Fruit fly (Drosophila melanogaster) whole organism, wandering third instar larva: ENCODE results near the gene CG11147.

Experiments
- Abd-B ChIP-seq: fragments of >200 bp; optimal IDR thresholded peaks from 2 replicates; lab custom pipeline; 2017; ENCODE audit warnings: missing biosample characterization, missing genetic modification characterization
- CG32264 ChIP-seq: fragments of 200-800 bp; sonication (Bioruptor generic); optimal IDR thresholded peaks from 2 replicates; lab custom pipeline; 2016; ENCODE audit warnings: missing biosample characterization, missing genetic modification characterization
- CG9705 ChIP-seq: fragments of 200-800 bp; sonication (Bioruptor generic); optimal IDR thresholded peaks from 2 replicates; lab custom pipeline; 2018; ENCODE audit warnings: missing biosample characterization, mild to moderate bottlenecking, missing genetic modification characterization
- CrebA ChIP-seq: fragments of 200-800 bp; sonication (Bioruptor generic); optimal IDR thresholded peaks from 2 replicates; lab custom pipeline; 2016; ENCODE audit warnings: missing biosample characterization, mild to moderate bottlenecking, missing genetic modification characterization, borderline replicate concordance
- Dfd ChIP-seq: fragments of >200 bp; optimal IDR thresholded peaks from 2 replicates; lab custom pipeline; 2017; ENCODE audit warnings: missing biosample characterization, missing genetic modification characterization
- Dif ChIP-seq: fragments of 200-275, 200-300 bp; sonication (Bioruptor generic); optimal IDR thresholded peaks from 2 replicates; lab custom pipeline; 2018; ENCODE audit warnings: missing biosample characterization, missing genetic modification characterization; ENCODE audit not compliant: partially characterized antibody
- GATAd ChIP-seq: sonication (Bioruptor generic); optimal IDR thresholded peaks from 2 replicates; lab custom pipeline; 2016; ENCODE audit warnings: missing biosample characterization, missing genetic modification characterization
- HLH106 ChIP-seq: fragments of 200-800 bp; optimal IDR thresholded peaks from 3 replicates; lab custom pipeline; 2019; ENCODE audit warnings: missing biosample characterization, mild to moderate bottlenecking, missing genetic modification characterization, moderate library complexity
- Hnf4 ChIP-seq: fragments of 200-800 bp; sonication (Bioruptor generic); optimal IDR thresholded peaks from 2 replicates; lab custom pipeline; 2016; ENCODE audit warnings: missing biosample characterization, mild to moderate bottlenecking, missing genetic modification characterization
- Hr78 ChIP-seq: fragments of >200 bp; optimal IDR thresholded peaks from 2 replicates; lab custom pipeline; 2017; ENCODE audit warnings: missing biosample characterization, missing genetic modification characterization
- Hr83 ChIP-seq: fragments of 200-300 bp; sonication (Bioruptor generic); optimal IDR thresholded peaks from 2 replicates; lab custom pipeline; 2016; ENCODE audit warnings: missing biosample characterization, mild to moderate bottlenecking, missing genetic modification characterization, moderate library complexity; ENCODE audit not compliant: poor library complexity, severe bottlenecking
- Jra ChIP-seq: sonication (Bioruptor generic); optimal IDR thresholded peaks from 2 replicates; lab custom pipeline; 2016; ENCODE audit warnings: missing biosample characterization, missing genetic modification characterization
- Mio ChIP-seq: sonication (Bioruptor generic); optimal IDR thresholded peaks from 2 replicates; lab custom pipeline; 2016; ENCODE audit warnings: missing biosample characterization, missing genetic modification characterization
- Myc ChIP-seq: fragments of >200 bp; optimal IDR thresholded peaks from 2 replicates; lab custom pipeline; 2017
- N ChIP-seq: fragments of >200 bp; optimal IDR thresholded peaks from 2 replicates; lab custom pipeline; 2018; ENCODE audit warnings: missing biosample characterization, missing external identifiers, missing genetic modification characterization
- OdsH ChIP-seq: fragments of 200-800 bp; sonication (Bioruptor generic); optimal IDR thresholded peaks from 2 replicates; lab custom pipeline; 2016; ENCODE audit warnings: missing biosample characterization, mild to moderate bottlenecking, missing genetic modification characterization
- Sp1 ChIP-seq: fragments of 200-800 bp; sonication (Bioruptor generic); optimal IDR thresholded peaks from 3 replicates; lab custom pipeline; 2019; ENCODE audit warnings: missing biosample characterization, mild to moderate bottlenecking, missing genetic modification characterization, moderate library complexity
- Vsx2 ChIP-seq: fragments of 200-300, 225-300 bp; sonication (Bioruptor generic); optimal IDR thresholded peaks from 2 replicates; lab custom pipeline; 2018; ENCODE audit warnings: missing biosample characterization, missing genetic modification characterization; ENCODE audit not compliant: partially characterized antibody
- br ChIP-seq: fragments of 200-800 bp; sonication (Bioruptor generic); optimal IDR thresholded peaks from 2 replicates; lab custom pipeline; 2016; ENCODE audit warnings: missing biosample characterization, missing genetic modification characterization
- brk ChIP-seq: fragments of 200-800 bp; sonication (Bioruptor generic); optimal IDR thresholded peaks from 2 replicates; lab custom pipeline; 2016; ENCODE audit warnings: missing biosample characterization, mild to moderate bottlenecking, missing genetic modification characterization
- dl ChIP-seq, 2 experiments: fragments of 175-275, 200-275 bp in 1 of 2; fragments of 200-275 bp in 1 of 2; sonication (Bioruptor generic); optimal IDR thresholded peaks; lab custom pipeline; 2018; ENCODE audit warnings: mild to moderate bottlenecking in 2 of 2, missing biosample characterization in 2 of 2, missing genetic modification characterization in 2 of 2, moderate library complexity in 2 of 2; ENCODE audit not compliant: partially characterized antibody in 2 of 2, insufficient read depth in 1 of 2
- ey ChIP-seq: fragments of 200-800 bp; sonication (Bioruptor generic); optimal IDR thresholded peaks from 2 replicates; lab custom pipeline; 2016; ENCODE audit warnings: missing biosample characterization, missing genetic modification characterization
- foxo ChIP-seq, 2 experiments: fragments of 200-800 bp; sonication (Bioruptor generic); optimal IDR thresholded peaks; 2 replicates in 1 of 2; 3 replicates in 1 of 2; lab custom pipeline; 2016 to 2017; ENCODE audit warnings: missing biosample characterization in 2 of 2, missing genetic modification characterization in 2 of 2
- fru ChIP-seq: fragments of 200-800 bp; sonication (Bioruptor generic); optimal IDR thresholded peaks from 3 replicates; lab custom pipeline; 2016; ENCODE audit warnings: missing biosample characterization, mild to moderate bottlenecking, missing genetic modification characterization
- h ChIP-seq: fragments of 200-800 bp; sonication (Bioruptor generic); optimal IDR thresholded peaks from 3 replicates; lab custom pipeline; 2016; ENCODE audit warnings: missing biosample characterization, mild to moderate bottlenecking, missing genetic modification characterization
- jim ChIP-seq: fragments of 175-275, 200-325 bp; sonication (Bioruptor generic); optimal IDR thresholded peaks from 2 replicates; lab custom pipeline; 2016; ENCODE audit warnings: missing biosample characterization, mild to moderate bottlenecking, missing genetic modification characterization
- lola ChIP-seq: fragments of >200 bp; optimal IDR thresholded peaks from 2 replicates; lab custom pipeline; 2017; ENCODE audit warnings: missing biosample characterization, missing genetic modification characterization
- pan ChIP-seq: fragments of >200 bp; optimal IDR thresholded peaks from 2 replicates; lab custom pipeline; 2017
- psq ChIP-seq: fragments of 200-800 bp; sonication (Bioruptor generic); optimal IDR thresholded peaks from 3 replicates; lab custom pipeline; 2017; ENCODE audit warnings: missing biosample characterization, mild to moderate bottlenecking, missing genetic modification characterization, moderate library complexity
- sage ChIP-seq: fragments of 200-800 bp; sonication (Bioruptor generic); optimal IDR thresholded peaks from 2 replicates; lab custom pipeline; 2016; ENCODE audit warnings: missing biosample characterization, mild to moderate bottlenecking, missing genetic modification characterization
- tai ChIP-seq: sonication (Bioruptor generic); optimal IDR thresholded peaks from 2 replicates; lab custom pipeline; 2016; ENCODE audit warnings: missing biosample characterization, missing genetic modification characterization
- usp ChIP-seq: fragments of >200 bp; optimal IDR thresholded peaks from 2 replicates; lab custom pipeline; 2017; ENCODE audit warnings: missing biosample characterization, missing genetic modification characterization
- woc ChIP-seq: sonication (Bioruptor generic); optimal IDR thresholded peaks from 2 replicates; lab custom pipeline; 2016; ENCODE audit warnings: missing biosample characterization, mild to moderate bottlenecking, missing genetic modification characterization

CG11147 gene

DNA sequence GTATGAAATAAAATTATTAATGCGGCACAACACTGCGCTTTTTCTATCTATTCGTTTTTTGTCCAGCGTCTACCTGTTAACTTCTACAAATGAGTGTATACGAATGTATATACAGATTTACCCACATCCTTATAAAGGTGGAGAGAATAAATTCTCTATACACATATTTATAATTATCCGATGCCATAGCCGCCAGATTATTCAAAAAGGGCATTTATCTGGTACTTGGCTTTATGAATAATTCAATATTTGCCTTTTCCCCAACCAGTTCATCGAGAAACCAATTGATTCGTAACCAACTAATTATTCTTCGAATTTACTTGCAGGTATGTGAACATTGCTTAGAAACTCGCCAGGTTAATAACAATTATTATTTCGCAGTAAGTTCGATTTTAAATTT is at the start of gene CG11147:
CG11147 (minus strand) TSS at position 101 of the 400 bp plus-strand sequence.
- TF ChIP-seq Abd-B (GFP tag; lab: Kevin White, UChicago) (no peak), ey (GFP tag; lab: Kevin White, UChicago) (no peak), Dif (GFP tag; lab: Kevin White, UChicago) (no peak), N (GFP tag; lab: Kevin White, UChicago) (no peak), Hr78 (GFP tag; lab: Kevin White, UChicago) (no peak), usp (GFP tag; lab: Kevin White, UChicago) (no peak), Myc (no peak), psq (no peak), brk (GFP tag; lab: Kevin White, UChicago) (no peak), Hnf4 (GFP tag; lab: Kevin White, UChicago) (no peak)

DNA sequence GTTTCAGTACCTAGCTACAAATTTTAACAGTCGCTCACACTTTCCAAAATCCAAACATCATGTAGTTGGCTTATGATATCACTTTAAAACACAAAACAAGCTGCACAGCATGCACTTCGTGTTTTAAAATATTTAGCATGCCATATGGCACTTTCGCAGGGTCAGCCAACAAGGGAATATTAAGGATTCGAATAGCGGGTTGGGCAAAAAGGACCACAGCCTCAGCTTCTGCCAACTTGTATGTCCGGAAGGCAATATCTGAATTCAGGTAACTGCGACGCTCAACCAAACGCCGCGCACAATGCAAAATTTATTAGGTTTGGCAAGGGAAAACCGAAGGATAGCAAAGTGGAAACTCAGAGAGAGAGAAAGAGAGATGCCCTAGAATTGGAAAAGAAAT is 48.2 kb upstream of the CG11147 start:
- TF ChIP-seq h (GFP tag; lab: Kevin White, UChicago): no peak
- TF ChIP-seq Sp1 (GFP tag; lab: Kevin White, UChicago): no peak
- no peak for TF ChIP-seq brk (GFP tag; lab: Kevin White, UChicago)
- TF ChIP-seq br (GFP tag; lab: Kevin White, UChicago): no peak
- TF ChIP-seq dl (GFP tag; optimal IDR thresholded peaks at IDR 0.05; lab: Kevin White, UChicago; ENCODE audit: insufficient read depth in 1 of 2, partially characterized antibody in 2 of 2): no peak
- no peak for TF ChIP-seq fru (GFP tag; lab: Kevin White, UChicago)
- TF ChIP-seq tai (GFP tag; lab: Kevin White, UChicago): no peak
- TF ChIP-seq jim (GFP tag; lab: Kevin White, UChicago): no peak
- TF ChIP-seq GATAd: no peak
- no peak for TF ChIP-seq sage (GFP tag; lab: Kevin White, UChicago)
- no peak for TF ChIP-seq woc (GFP tag; lab: Kevin White, UChicago)
- no peak for TF ChIP-seq Hr78 (GFP tag; lab: Kevin White, UChicago)
- no peak for TF ChIP-seq usp (GFP tag; lab: Kevin White, UChicago)
- no peak for TF ChIP-seq CG9705 (GFP tag; lab: Kevin White, UChicago)
- no peak for TF ChIP-seq ey (GFP tag; lab: Kevin White, UChicago)
- no peak for TF ChIP-seq Mio (GFP tag; lab: Kevin White, UChicago)
- no peak for TF ChIP-seq CrebA (GFP tag; lab: Kevin White, UChicago)
- no peak for TF ChIP-seq Vsx2 (GFP tag; lab: Kevin White, UChicago)

DNA sequence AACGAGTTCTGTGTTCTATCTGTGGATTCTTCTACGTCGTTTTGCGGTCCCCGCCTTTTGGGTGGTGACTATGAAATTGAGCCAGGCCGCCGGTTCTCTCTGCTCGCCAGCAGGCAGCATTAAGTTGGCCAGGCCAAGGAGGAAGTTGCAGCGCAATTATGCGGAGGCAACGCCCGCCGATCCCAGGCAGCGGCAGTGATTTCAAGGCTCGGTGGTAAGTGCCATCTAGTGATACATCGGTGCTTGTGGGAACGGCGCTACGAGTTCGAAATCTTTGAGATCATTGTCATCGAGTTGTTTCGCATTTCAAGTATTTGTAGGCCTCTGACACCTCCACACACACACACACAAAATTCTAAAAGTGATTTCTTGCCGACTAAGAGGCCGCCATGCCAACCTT is 42.7 kb upstream of the CG11147 start, which contains the start of gene CG31913:
CG31913 (plus strand) TSS at position 301 of the 400 bp plus-strand sequence.
- TF ChIP-seq Hnf4 (GFP tag; lab: Kevin White, UChicago) (no peak), Dfd (no peak), fru (GFP tag; lab: Kevin White, UChicago) (no peak), OdsH (GFP tag; lab: Kevin White, UChicago) (no peak), Sp1 (GFP tag; lab: Kevin White, UChicago) (no peak), CG32264 (GFP tag; lab: Kevin White, UChicago) (no peak), Vsx2 (GFP tag; lab: Kevin White, UChicago) (no peak), tai (GFP tag; lab: Kevin White, UChicago) (no peak), Myc (no peak), brk (GFP tag; lab: Kevin White, UChicago) (no peak), Jra (GFP tag; lab: Kevin White, UChicago) (no peak), lola (GFP tag; lab: Kevin White, UChicago) (no peak), Hr83 (GFP tag; lab: Kevin White, UChicago) (no peak), br (GFP tag; lab: Kevin White, UChicago) (no peak)

DNA sequence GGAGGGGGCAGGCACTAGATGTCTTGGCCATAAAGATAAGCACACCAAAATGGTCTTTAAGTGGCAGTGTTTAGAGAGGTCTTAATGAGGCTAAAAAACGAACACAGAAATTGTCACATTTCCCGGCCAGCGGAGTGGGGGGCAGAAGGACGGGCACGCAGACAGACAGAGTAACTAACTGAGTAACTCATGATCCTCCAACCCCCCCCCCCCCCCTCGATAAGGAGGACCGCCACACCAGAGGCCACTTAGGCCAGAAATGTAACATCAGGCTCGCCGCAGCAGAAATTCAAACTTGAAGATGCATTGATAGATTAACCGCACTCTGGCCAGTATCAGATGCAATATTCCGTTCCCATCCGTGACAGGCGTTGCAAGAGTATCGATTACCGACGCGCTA is 41.8 kb upstream of the CG11147 start:
- TF ChIP-seq Hr83 (GFP tag; lab: Kevin White, UChicago) (no peak), Dfd (no peak), CG32264 (GFP tag; lab: Kevin White, UChicago) (no peak), HLH106 (tag; lab: Kevin White, UChicago) (no peak), foxo (GFP tag; optimal IDR thresholded peaks at IDR 0.05; lab: Kevin White, UChicago) (no peak), pan (lab: Kevin White, UChicago) (no peak), CG9705 (GFP tag; lab: Kevin White, UChicago) (no peak)
- TF ChIP-seq, all 38 proteins: peak for 0
